Fruit fly (Drosophila melanogaster) whole organism, embryonic: ENCODE data around the gene CG14778.

Experiments
- Asciz ChIP-seq: fragments of 200-800 bp; sonication (Bioruptor generic); optimal IDR thresholded peaks from 2 replicates; lab custom pipeline; 2017; ENCODE audit warnings: missing biosample characterization, mild to moderate bottlenecking, missing genetic modification characterization, missing genetic modification reagents
- CG10209 ChIP-seq: fragments of 200-800 bp; sonication (Bioruptor generic); optimal IDR thresholded peaks from 3 replicates; lab custom pipeline; 2017; ENCODE audit warnings: missing biosample characterization, mild to moderate bottlenecking, missing genetic modification characterization, missing genetic modification reagents
- CG10565 ChIP-seq: fragments of 200-800 bp; sonication (Bioruptor generic); optimal IDR thresholded peaks from 3 replicates; lab custom pipeline; 2016; ENCODE audit warnings: missing biosample characterization, mild to moderate bottlenecking, missing genetic modification characterization
- CG11456 ChIP-seq: fragments of 200-800 bp; sonication (Bioruptor generic); IDR thresholded peaks from 3 replicates; pipeline ENCODE4 v1.3.6; 2022; ENCODE audit warnings: missing biosample characterization, missing genetic modification characterization
- CG12219 ChIP-seq: fragments of 200-800 bp; sonication (Bioruptor generic); optimal IDR thresholded peaks from 3 replicates; lab custom pipeline; 2018; ENCODE audit warnings: missing biosample characterization, mild to moderate bottlenecking, missing genetic modification characterization
- CG12769 ChIP-seq: fragments of 200-800 bp; sonication (Bioruptor generic); optimal IDR thresholded peaks from 2 replicates; lab custom pipeline; 2019; ENCODE audit warnings: missing biosample characterization, mild to moderate bottlenecking, missing genetic modification characterization, moderate library complexity
- CG15269 ChIP-seq: fragments of 200-800 bp; sonication (Bioruptor generic); optimal IDR thresholded peaks from 2 replicates; lab custom pipeline; 2018; ENCODE audit warnings: missing biosample characterization, mild to moderate bottlenecking, missing genetic modification characterization, moderate library complexity
- CG1529 ChIP-seq: fragments of 200-800 bp; sonication (Bioruptor generic); optimal IDR thresholded peaks from 3 replicates; lab custom pipeline; 2018; ENCODE audit warnings: missing biosample characterization, missing genetic modification characterization
- CG1602 ChIP-seq: fragments of 200-800 bp; sonication (Bioruptor generic); optimal IDR thresholded peaks from 3 replicates; lab custom pipeline; 2016; ENCODE audit warnings: missing biosample characterization, missing genetic modification characterization
- CG16815 ChIP-seq: fragments of 200-800 bp; sonication (Bioruptor generic); optimal IDR thresholded peaks from 3 replicates; lab custom pipeline; 2017; ENCODE audit warnings: missing biosample characterization, mild to moderate bottlenecking, missing genetic modification characterization
- CG17829 ChIP-seq: fragments of 200-800 bp; optimal IDR thresholded peaks from 2 replicates; lab custom pipeline; 2019; ENCODE audit warnings: missing biosample characterization, mild to moderate bottlenecking, missing genetic modification characterization, moderate library complexity
- CG2116 ChIP-seq: fragments of 200-800 bp; sonication (Bioruptor generic); optimal IDR thresholded peaks from 3 replicates; lab custom pipeline; 2018; ENCODE audit warnings: missing biosample characterization, mild to moderate bottlenecking, missing genetic modification characterization
- CG2202 ChIP-seq: fragments of 200-800 bp; sonication (Bioruptor generic); optimal IDR thresholded peaks from 2 replicates; lab custom pipeline; 2018; ENCODE audit warnings: missing biosample characterization, mild to moderate bottlenecking, missing genetic modification characterization
- CG2889 ChIP-seq: fragments of 200-800 bp; sonication (Bioruptor generic); IDR thresholded peaks from 3 replicates; pipeline ENCODE4 v1.3.6; 2022; ENCODE audit warnings: missing biosample characterization, missing genetic modification characterization
- CG30020 ChIP-seq: fragments of 200-800 bp; optimal IDR thresholded peaks from 2 replicates; lab custom pipeline; 2019; ENCODE audit warnings: missing biosample characterization, mild to moderate bottlenecking, missing genetic modification characterization, moderate library complexity
- CG3065 ChIP-seq: fragments of 200-800 bp; sonication (Bioruptor generic); optimal IDR thresholded peaks from 2 replicates; lab custom pipeline; 2016; ENCODE audit warnings: missing biosample characterization, missing genetic modification characterization
- CG32767 ChIP-seq: fragments of 200-800 bp; sonication (Bioruptor generic); IDR thresholded peaks from 2 replicates; pipeline ENCODE4 v1.3.6; 2022; ENCODE audit warnings: missing biosample characterization, missing genetic modification characterization
- CG32772 ChIP-seq: fragments of 200-800 bp; sonication (Bioruptor generic); IDR thresholded peaks from 2 replicates; pipeline ENCODE4 v1.3.6; 2022; ENCODE audit warnings: missing biosample characterization, missing genetic modification characterization
- CG33557 ChIP-seq: fragments of 200-800 bp; sonication (Bioruptor generic); optimal IDR thresholded peaks from 2 replicates; lab custom pipeline; 2019; ENCODE audit warnings: missing biosample characterization, mild to moderate bottlenecking, missing genetic modification characterization, moderate library complexity
- CG34376 ChIP-seq: fragments of 200-800 bp; sonication (Bioruptor generic); optimal IDR thresholded peaks from 2 replicates; lab custom pipeline; 2018; ENCODE audit warnings: missing biosample characterization, mild to moderate bottlenecking, missing genetic modification characterization
- CG42726 ChIP-seq: fragments of 200-800 bp; sonication (Bioruptor generic); IDR thresholded peaks from 2 replicates; pipeline ENCODE4 v1.3.6; 2022; ENCODE audit warnings: missing biosample characterization, missing genetic modification characterization; ENCODE audit not compliant: partially characterized antibody
- CG4424 ChIP-seq: fragments of 200-800 bp; sonication (Bioruptor generic); optimal IDR thresholded peaks from 3 replicates; lab custom pipeline; 2016; ENCODE audit warnings: missing biosample characterization, missing genetic modification characterization
- CG4707 ChIP-seq: fragments of 200-800 bp; sonication (Bioruptor generic); optimal IDR thresholded peaks from 2 replicates; lab custom pipeline; 2018; ENCODE audit warnings: missing biosample characterization, mild to moderate bottlenecking, missing genetic modification characterization, moderate library complexity
- D19A ChIP-seq: fragments of 200-800 bp; optimal IDR thresholded peaks from 3 replicates; lab custom pipeline; 2019; ENCODE audit warnings: missing biosample characterization, mild to moderate bottlenecking, missing genetic modification characterization, moderate library complexity
- Dek ChIP-seq: fragments of 200-800 bp; sonication (Bioruptor generic); optimal IDR thresholded peaks from 3 replicates; lab custom pipeline; 2019; ENCODE audit warnings: missing biosample characterization, mild to moderate bottlenecking, missing genetic modification characterization, moderate library complexity
- Dp ChIP-seq: fragments of 200-800 bp; sonication (Bioruptor generic); optimal IDR thresholded peaks from 2 replicates; lab custom pipeline; 2018; ENCODE audit warnings: missing biosample characterization, mild to moderate bottlenecking, missing genetic modification characterization, moderate library complexity
- Dref ChIP-seq: fragments of 200-800 bp; sonication (Bioruptor generic); IDR thresholded peaks from 2 replicates; pipeline ENCODE4 v1.3.6; 2022; ENCODE audit warnings: missing biosample characterization, missing genetic modification characterization
- E2f1 ChIP-seq: fragments of 200-800 bp; sonication (Bioruptor generic); IDR thresholded peaks from 2 replicates; pipeline ENCODE4 v1.3.6; 2022; ENCODE audit warnings: missing biosample characterization, missing genetic modification characterization
- Ets65A ChIP-seq: fragments of 200-800 bp; sonication (Bioruptor generic); peaks from one replicate; lab custom pipeline; 2016; ENCODE audit warnings: missing biosample characterization, missing genetic modification characterization
- Kr ChIP-seq: fragments of 200-800 bp; sonication (Bioruptor generic); optimal IDR thresholded peaks from 2 replicates; lab custom pipeline; 2017; ENCODE audit warnings: missing biosample characterization, mild to moderate bottlenecking, missing genetic modification characterization
- NK7.1 ChIP-seq: fragments of 200-800 bp; sonication (Bioruptor generic); optimal IDR thresholded peaks from 3 replicates; lab custom pipeline; 2016; ENCODE audit warnings: missing biosample characterization, missing genetic modification characterization
- Optix ChIP-seq: fragments of 200-800 bp; sonication (Bioruptor generic); IDR thresholded peaks from 3 replicates; pipeline ENCODE4 v1.3.6; 2022; ENCODE audit warnings: missing biosample characterization, missing genetic modification characterization
- Ssrp ChIP-seq: fragments of 200-800 bp; sonication (Bioruptor generic); optimal IDR thresholded peaks from 2 replicates; lab custom pipeline; 2018; ENCODE audit warnings: missing biosample characterization, mild to moderate bottlenecking, missing genetic modification characterization, moderate library complexity
- YL-1 ChIP-seq: fragments of 200-800 bp; sonication (Bioruptor generic); optimal IDR thresholded peaks from 3 replicates; lab custom pipeline; 2017; ENCODE audit warnings: missing biosample characterization, mild to moderate bottlenecking, missing genetic modification characterization
- amos ChIP-seq: fragments of 200-800 bp; sonication (Bioruptor generic); IDR thresholded peaks from 2 replicates; pipeline ENCODE4 v1.3.6; 2022; ENCODE audit warnings: missing biosample characterization, missing genetic modification characterization; ENCODE audit not compliant: partially characterized antibody
- ash1 ChIP-seq: fragments of 200-800 bp; sonication (Bioruptor generic); optimal IDR thresholded peaks from 2 replicates; lab custom pipeline; 2018; ENCODE audit warnings: missing biosample characterization, mild to moderate bottlenecking, missing genetic modification characterization
- bcd ChIP-seq: fragments of 200-800 bp; sonication (Bioruptor generic); optimal IDR thresholded peaks from 2 replicates; lab custom pipeline; 2017; ENCODE audit warnings: missing biosample characterization, mild to moderate bottlenecking, missing genetic modification characterization
- dimm ChIP-seq: fragments of 200-800 bp; sonication (Bioruptor generic); IDR thresholded peaks from 2 replicates; pipeline ENCODE4 v1.3.6; 2022; ENCODE audit warnings: missing biosample characterization, missing genetic modification characterization
- dm ChIP-seq: fragments of 200-800 bp; sonication (Bioruptor generic); optimal IDR thresholded peaks from 3 replicates; lab custom pipeline; 2016; ENCODE audit warnings: missing biosample characterization, missing genetic modification characterization
- hbn ChIP-seq: fragments of 200-800 bp; sonication (Bioruptor generic); IDR thresholded peaks from 2 replicates; pipeline ENCODE4 v1.3.6; 2022; ENCODE audit warnings: missing biosample characterization, missing genetic modification characterization; ENCODE audit not compliant: partially characterized antibody
- lab ChIP-seq: fragments of 200-800 bp; sonication (Bioruptor generic); optimal IDR thresholded peaks from 3 replicates; lab custom pipeline; 2017; ENCODE audit warnings: missing biosample characterization, missing genetic modification characterization, mild to moderate bottlenecking, moderate library complexity, missing genetic modification reagents
- lilli ChIP-seq: fragments of 200-800 bp; sonication (Bioruptor generic); optimal IDR thresholded peaks from 3 replicates; lab custom pipeline; 2016; ENCODE audit warnings: missing biosample characterization, missing genetic modification characterization
- nerfin-2 ChIP-seq: fragments of 200-800 bp; sonication (Bioruptor generic); IDR thresholded peaks from 2 replicates; pipeline ENCODE4 v1.3.6; 2022; ENCODE audit warnings: missing biosample characterization, missing genetic modification characterization; ENCODE audit not compliant: partially characterized antibody
- odd ChIP-seq: fragments of 200-800 bp; sonication (Bioruptor generic); optimal IDR thresholded peaks from 2 replicates; lab custom pipeline; 2017; ENCODE audit warnings: missing biosample characterization, mild to moderate bottlenecking, missing genetic modification characterization
- rib ChIP-seq: fragments of 200-800 bp; sonication (Bioruptor generic); IDR thresholded peaks from 2 replicates; pipeline ENCODE4 v1.3.6; 2022; ENCODE audit warnings: missing biosample characterization, missing genetic modification characterization
- slbo ChIP-seq: fragments of 200-800 bp; sonication (Bioruptor generic); IDR thresholded peaks from 2 replicates; pipeline ENCODE4 v1.3.6; 2022; ENCODE audit warnings: missing biosample characterization, missing genetic modification characterization
- tna ChIP-seq: fragments of 200-800 bp; sonication (Bioruptor generic); IDR thresholded peaks from 2 replicates; pipeline ENCODE4 v1.3.6; 2022; ENCODE audit warnings: missing biosample characterization, missing genetic modification characterization; ENCODE audit not compliant: partially characterized antibody
- unpg ChIP-seq: fragments of 200-800 bp; sonication (Bioruptor generic); optimal IDR thresholded peaks from 3 replicates; lab custom pipeline; 2018; ENCODE audit warnings: missing biosample characterization, mild to moderate bottlenecking, missing genetic modification characterization, moderate library complexity
- yki ChIP-seq: fragments of >200 bp; optimal IDR thresholded peaks from 3 replicates; lab custom pipeline; 2018

Gene CG14778

DNA sequence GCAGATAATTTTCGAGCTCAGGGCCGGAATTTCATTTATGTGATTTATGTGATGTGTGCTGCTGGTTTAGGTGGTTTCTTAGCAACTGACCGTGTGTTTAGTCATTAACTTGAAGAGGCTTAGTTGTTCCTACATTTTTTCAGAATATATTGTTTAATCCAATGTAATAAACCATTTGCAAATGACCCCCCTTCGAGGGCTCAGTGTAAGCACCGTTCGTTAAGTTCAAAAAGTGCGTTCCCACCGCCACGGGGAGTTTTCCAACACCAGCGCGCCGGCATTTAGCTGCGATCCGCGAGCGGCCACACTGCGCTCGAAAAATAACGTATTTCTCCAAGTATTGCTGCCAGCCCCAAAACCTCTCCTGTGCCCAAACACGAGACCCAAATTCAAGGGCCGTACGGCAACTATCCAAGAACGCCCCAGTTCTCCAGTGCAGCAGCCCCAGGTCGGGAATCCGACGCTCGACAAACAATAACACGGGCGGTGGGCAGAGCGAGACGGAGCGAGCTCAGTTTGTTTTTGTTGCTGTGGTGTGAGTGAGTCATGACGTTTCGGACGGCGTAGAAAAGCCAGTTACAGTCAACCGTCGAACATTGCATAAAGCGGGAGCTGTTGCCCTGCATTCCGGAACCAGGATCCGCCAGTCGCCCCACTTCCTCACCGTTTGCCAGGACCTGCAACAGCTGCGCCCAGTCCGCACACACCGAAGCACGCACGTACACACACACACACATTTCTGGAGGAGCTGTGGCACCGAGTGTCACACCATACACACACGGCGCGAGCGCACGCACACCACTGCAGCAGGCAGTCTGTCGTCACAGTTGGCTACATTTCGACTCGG is 11.2 kb downstream of the CG14778 start, which contains the start of gene rush (continued):
- TF ChIP-seq bcd (GFP tag; lab: Kevin White, UChicago): peak; percentile 50
- no peak for TF ChIP-seq CG1529 (GFP tag; lab: Kevin White, UChicago)
- TF ChIP-seq lab (GFP tag; lab: Kevin White, UChicago): peak; percentile 48
- TF ChIP-seq Kr (GFP tag; lab: Kevin White, UChicago): no peak
- no peak for TF ChIP-seq CG33557 (GFP tag; lab: Kevin White, UChicago)
- no peak for TF ChIP-seq tna (GFP tag; lab: Robert Waterston, UW)
- TF ChIP-seq nerfin-2 (GFP tag; lab: Robert Waterston, UW): 0 out of 2 replicates have a peak, but pooled peaks have one; percentile 18
- TF ChIP-seq CG1602 (GFP tag; lab: Kevin White, UChicago): peak; percentile 18
- peak; percentile 27 for TF ChIP-seq CG15269
- TF ChIP-seq CG32772 (GFP tag; lab: Robert Waterston, UW): peak; percentile 28; the same call in 1 of the 2 replicates
- no peak for TF ChIP-seq CG16815 (GFP tag; lab: Kevin White, UChicago)
- TF ChIP-seq amos (GFP tag; lab: Robert Waterston, UW): 0 out of 2 replicates have a peak, but pooled peaks have one; percentile 17
- TF ChIP-seq Dp (GFP tag; lab: Kevin White, UChicago): peak; percentile 61
- no peak for TF ChIP-seq CG2889 (GFP tag; lab: Robert Waterston, UW)
- peak; percentile 32 for TF ChIP-seq CG2116 (GFP tag; lab: Kevin White, UChicago)
- no peak for TF ChIP-seq Ssrp (tag; lab: Kevin White, UChicago)
- no peak for TF ChIP-seq CG34376 (GFP tag; lab: Kevin White, UChicago)
- peak; percentile 50; the same call in 1 of the 3 replicates for TF ChIP-seq CG11456 (GFP tag; lab: Robert Waterston, UW)
- TF ChIP-seq Optix (GFP tag; lab: Robert Waterston, UW): 0 out of 3 replicates have a peak, but pooled peaks have one; percentile 7
- no peak for TF ChIP-seq CG12219 (GFP tag; lab: Kevin White, UChicago)
- TF ChIP-seq CG30020 (tag; lab: Kevin White, UChicago): no peak
- TF ChIP-seq CG17829: peak; percentile 49
- no peak for TF ChIP-seq Asciz (GFP tag; lab: Kevin White, UChicago)
- peak; percentile 50 for TF ChIP-seq Dref (GFP tag; lab: Robert Waterston, UW)
- no peak for TF ChIP-seq CG10209 (GFP tag; lab: Kevin White, UChicago)
- TF ChIP-seq CG4707 (GFP tag; lab: Kevin White, UChicago): no peak
- peak; percentile 12 for TF ChIP-seq CG12769 (tag; lab: Kevin White, UChicago)
- no peak for TF ChIP-seq hbn (GFP tag; lab: Robert Waterston, UW)
- no peak for TF ChIP-seq NK7.1
- TF ChIP-seq yki: no peak
- peak; percentile 22 for TF ChIP-seq CG4424
- no peak for TF ChIP-seq rib
- no peak for TF ChIP-seq CG32767 (GFP tag; lab: Robert Waterston, UW)
- TF ChIP-seq Ets65A: no peak
- TF ChIP-seq CG42726: no peak
- no peak for TF ChIP-seq CG2202
- TF ChIP-seq Dek (tag; lab: Kevin White, UChicago): no peak
- TF ChIP-seq ash1 (GFP tag; lab: Kevin White, UChicago): no peak
- peak; percentile 74 for TF ChIP-seq slbo (GFP tag; lab: Robert Waterston, UW)
- no peak for TF ChIP-seq CG3065 (GFP tag; lab: Kevin White, UChicago)
- no peak for TF ChIP-seq D19A (tag; lab: Kevin White, UChicago)
- TF ChIP-seq dm (GFP tag; lab: Kevin White, UChicago): no peak
- no peak for TF ChIP-seq odd (GFP tag; lab: Kevin White, UChicago)
- peak; percentile 61 for TF ChIP-seq YL-1 (GFP tag; lab: Kevin White, UChicago)
- no peak for TF ChIP-seq CG10565 (GFP tag; lab: Kevin White, UChicago)
- TF ChIP-seq dimm (GFP tag; lab: Robert Waterston, UW): no peak
- TF ChIP-seq lilli (GFP tag; lab: Kevin White, UChicago): peak; percentile 63
- no peak for TF ChIP-seq E2f1 (GFP tag; lab: Robert Waterston, UW)
- peak; percentile 11 for TF ChIP-seq unpg
